Fruit fly (Drosophila melanogaster): ENCODE data around the gene ifc.

Gene ifc

DNA sequence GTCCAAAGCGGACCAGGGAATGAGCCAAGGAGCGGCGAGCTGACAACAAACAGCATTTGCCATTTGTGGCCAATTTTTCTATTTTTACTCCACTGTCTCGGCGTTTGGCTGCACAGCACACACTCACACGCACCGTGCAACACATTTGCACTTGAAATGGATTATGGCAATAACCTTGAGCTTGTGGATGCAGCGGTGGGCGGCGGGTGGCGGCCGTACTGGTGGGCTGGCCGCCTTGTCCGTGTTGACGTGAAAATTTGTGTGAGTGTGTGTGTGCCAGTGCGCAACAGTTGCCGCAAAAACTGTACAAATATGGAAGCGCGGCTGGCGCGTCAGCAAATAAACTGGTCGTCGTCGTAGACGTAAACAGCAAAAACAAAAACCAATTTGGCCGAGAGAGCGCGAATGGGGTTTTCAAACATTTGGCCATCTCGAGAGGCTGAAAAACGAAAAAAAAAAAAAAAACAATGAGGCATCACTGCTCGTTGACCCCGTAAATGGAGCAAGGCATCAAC, 11.1 kb upstream of the ifc start:
- TF ChIP-seq Nf-YC (tag; optimal IDR thresholded peaks at IDR 0.05) (no peak), CG3163 (GFP tag; optimal IDR thresholded peaks at IDR 0.05) (no peak), CG7745 (tag; optimal IDR thresholded peaks at IDR 0.05) (no peak), CG34224 (GFP tag; IDR thresholded peaks at IDR 0.05; ENCODE audit: partially characterized antibody) (no peak), hkb (optimal IDR thresholded peaks at IDR 0.05) (no peak), hkb (GFP tag; IDR thresholded peaks at IDR 0.05) (0 out of 2 replicates have a peak, but pooled peaks have one; percentile 12), CG14860 (GFP tag; IDR thresholded peaks at IDR 0.05; ENCODE audit: partially characterized antibody) (no peak), Rfx (GFP tag; IDR thresholded peaks at IDR 0.05) (peak; percentile 39; the same call in 1 of the 2 replicates), CG1602 (GFP tag; optimal IDR thresholded peaks at IDR 0.05) (no peak), B-H1 (GFP tag; IDR thresholded peaks at IDR 0.05) (no peak), HLH54F (GFP tag; optimal IDR thresholded peaks at IDR 0.05) (no peak), twi (tag; optimal IDR thresholded peaks at IDR 0.05) (no peak), BtbVII (GFP tag; optimal IDR thresholded peaks at IDR 0.05) (no peak), CG9876 (GFP tag; optimal IDR thresholded peaks at IDR 0.05) (no peak), sug (tag; optimal IDR thresholded peaks at IDR 0.05) (no peak), CG11696 (GFP tag; IDR thresholded peaks at IDR 0.05) (no peak), gce (GFP tag; IDR thresholded peaks at IDR 0.05) (0 out of 3 replicates have a peak, but pooled peaks have one; percentile 31), wek (GFP tag; optimal IDR thresholded peaks at IDR 0.05) (no peak), org-1 (GFP tag; optimal IDR thresholded peaks at IDR 0.05) (no peak), CG18599 (GFP tag; optimal IDR thresholded peaks at IDR 0.05) (peak; percentile 15), otp (GFP tag; IDR thresholded peaks at IDR 0.05) (no peak), Dip2 (GFP tag; IDR thresholded peaks at IDR 0.05) (no peak), Hr51 (GFP tag; optimal IDR thresholded peaks at IDR 0.05) (no peak), Xrp1 (GFP tag; IDR thresholded peaks at IDR 0.05) (no peak), gsb-n (tag; optimal IDR thresholded peaks at IDR 0.05) (no peak), CG16779 (GFP tag; IDR thresholded peaks at IDR 0.05) (no peak), Med (GFP tag) (peak; percentile 50), CG17328 (GFP tag; IDR thresholded peaks at IDR 0.05) (no peak), slbo (GFP tag; IDR thresholded peaks at IDR 0.05) (no peak), sens (GFP tag) (peak; percentile 23), CG13775 (GFP tag; optimal IDR thresholded peaks at IDR 0.05) (no peak), CG16813 (GFP tag; IDR thresholded peaks at IDR 0.05; ENCODE audit: partially characterized antibody) (no peak), onecut (GFP tag; IDR thresholded peaks at IDR 0.05) (no peak), CG15011 (GFP tag; optimal IDR thresholded peaks at IDR 0.05) (no peak), HLH4C (GFP tag; IDR thresholded peaks at IDR 0.05; ENCODE audit: partially characterized antibody) (0 out of 3 replicates have a peak, but pooled peaks have one; percentile 40), CG6175 (GFP tag; IDR thresholded peaks at IDR 0.05) (0 out of 3 replicates have a peak, but pooled peaks have one; percentile 46), al (GFP tag; IDR thresholded peaks at IDR 0.05) (no peak), cg (GFP tag; optimal IDR thresholded peaks at IDR 0.05) (peak; percentile 16), sna (GFP tag; IDR thresholded peaks at IDR 0.05; ENCODE audit: partially characterized antibody) (no peak), Atf3 (GFP tag; optimal IDR thresholded peaks at IDR 0.05) (no peak), CG17186 (GFP tag; optimal IDR thresholded peaks at IDR 0.05) (no peak), pita (GFP tag; optimal IDR thresholded peaks at IDR 0.05) (no peak), Hr78 (GFP tag; optimal IDR thresholded peaks at IDR 0.05) (no peak), lab (GFP tag; optimal IDR thresholded peaks at IDR 0.05) (peak; percentile 5), ftz-f1 (GFP tag; optimal IDR thresholded peaks at IDR 0.05) (peak; percentile 71), nom (GFP tag; optimal IDR thresholded peaks at IDR 0.05) (peak; percentile 12), Mes4 (GFP tag; optimal IDR thresholded peaks at IDR 0.05) (no peak), CG34422 (GFP tag; IDR thresholded peaks at IDR 0.05) (0 out of 3 replicates have a peak, but pooled peaks have one; percentile 19), CG10321 (GFP tag; IDR thresholded peaks at IDR 0.05) (0 out of 2 replicates have a peak, but pooled peaks have one; percentile 26), CG4360 (GFP tag; IDR thresholded peaks at IDR 0.05) (no peak)

All from whole organism, embryonic.